Fruit fly (Drosophila melanogaster): Measurements from ENCODE around the gene Or10a.
A peak's percentile ranks its signal among the peaks of the same experiment; 100 is the strongest.

Gene Or10a

DNA sequence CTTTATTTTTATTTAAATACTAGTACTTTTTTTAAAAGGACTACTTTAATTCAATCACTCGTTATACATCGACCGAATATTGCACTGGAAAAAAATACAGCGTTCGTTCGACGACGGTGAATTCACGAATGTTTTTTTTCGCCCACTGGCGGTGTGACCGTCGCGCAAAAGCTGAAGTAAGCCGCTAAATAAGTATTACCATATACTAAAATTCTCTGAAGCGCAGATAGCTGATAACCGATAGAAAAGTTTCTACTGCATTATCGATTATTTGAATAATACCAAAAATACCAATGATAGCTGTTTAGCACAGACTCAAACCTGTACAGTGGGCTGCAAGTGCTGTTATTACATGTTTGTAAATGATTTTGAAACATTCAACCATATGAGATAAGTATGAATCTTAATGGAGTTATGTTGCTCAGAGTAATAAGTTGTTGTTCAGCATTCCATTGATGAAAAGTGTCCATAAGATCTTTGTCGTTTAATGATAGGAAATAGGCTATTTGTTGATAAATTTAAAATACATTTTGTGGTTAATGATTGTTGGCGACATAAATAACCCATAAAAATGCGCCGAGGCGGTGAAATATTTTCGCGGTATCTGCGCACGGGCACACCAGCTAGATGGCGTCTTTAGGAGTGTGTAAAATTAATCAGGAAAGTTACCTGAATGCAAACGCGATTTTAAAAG, 37.1 kb upstream of the Or10a start, which contains the start of the genes Evi5 and HP5 (continued):
- TF ChIP-seq Hmr (GFP tag; optimal IDR thresholded peaks at IDR 0.05) (peak; percentile 72), gce (GFP tag; IDR thresholded peaks at IDR 0.05) (no peak), CG2202 (tag; optimal IDR thresholded peaks at IDR 0.05) (no peak), onecut (GFP tag; IDR thresholded peaks at IDR 0.05) (peak; percentile 53), pita (GFP tag; optimal IDR thresholded peaks at IDR 0.05) (peak; percentile 39), CG32772 (GFP tag; IDR thresholded peaks at IDR 0.05) (peak; percentile 72), maf-S (GFP tag; optimal IDR thresholded peaks at IDR 0.05) (peak; percentile 32), sim (GFP tag; IDR thresholded peaks at IDR 0.05) (no peak), Chrac-16 (GFP tag; optimal IDR thresholded peaks at IDR 0.05) (peak; percentile 36), z (GFP tag; IDR thresholded peaks at IDR 0.05) (no peak), CG34224 (GFP tag; IDR thresholded peaks at IDR 0.05; ENCODE audit: partially characterized antibody) (peak; percentile 16; the same call in 1 of the 3 replicates), gro (GFP tag; optimal IDR thresholded peaks at IDR 0.05) (peak; percentile 67), kah (GFP tag; optimal IDR thresholded peaks at IDR 0.05) (no peak), CG9215 (GFP tag; IDR thresholded peaks at IDR 0.05) (peak; percentile 77), bowl (GFP tag; IDR thresholded peaks at IDR 0.05) (no peak), CG9876 (GFP tag; optimal IDR thresholded peaks at IDR 0.05) (no peak), CG7928 (GFP tag; optimal IDR thresholded peaks at IDR 0.05) (peak; percentile 21), unc-4 (GFP tag; IDR thresholded peaks at IDR 0.05; ENCODE audit: partially characterized antibody) (peak; percentile 35; the same call in 1 of the 2 replicates), CG12219 (GFP tag; optimal IDR thresholded peaks at IDR 0.05) (peak; percentile 3), CG30403 (GFP tag; optimal IDR thresholded peaks at IDR 0.05) (peak; percentile 71), CG12236 (GFP tag; optimal IDR thresholded peaks at IDR 0.05) (no peak), CG4282 (GFP tag; optimal IDR thresholded peaks at IDR 0.05) (peak; percentile 60), ab (GFP tag; optimal IDR thresholded peaks at IDR 0.05) (peak; percentile 24), chif (GFP tag; optimal IDR thresholded peaks at IDR 0.05) (peak in 1 of 2 experiments; percentile 49), CG3065 (GFP tag; optimal IDR thresholded peaks at IDR 0.05) (no peak), en (GFP tag; optimal IDR thresholded peaks at IDR 0.05) (no peak), ci (GFP tag; IDR thresholded peaks at IDR 0.05) (0 out of 3 replicates have a peak, but pooled peaks have one; percentile 40), CG12391 (tag; optimal IDR thresholded peaks at IDR 0.05) (peak; percentile 49), CG2120 (GFP tag; optimal IDR thresholded peaks at IDR 0.05) (peak; percentile 66), sens (GFP tag) (peak; percentile 87), CG14441 (GFP tag; IDR thresholded peaks at IDR 0.05) (peak; percentile 74; the same call in 1 of the 2 replicates), CG11504 (tag; optimal IDR thresholded peaks at IDR 0.05) (peak; percentile 63), Ssrp (tag; optimal IDR thresholded peaks at IDR 0.05) (peak; percentile 2), CoRest (tag; optimal IDR thresholded peaks at IDR 0.05) (peak; percentile 67), h (optimal IDR thresholded peaks at IDR 0.05) (no peak), dysf (GFP tag; IDR thresholded peaks at IDR 0.05) (peak; percentile 65; the same call in 2 of the 3 replicates), ssp (GFP tag; IDR thresholded peaks at IDR 0.05) (peak; percentile 12; the same call in 1 of the 2 replicates), CG10543 (GFP tag; optimal IDR thresholded peaks at IDR 0.05) (peak; percentile 29), CG1602 (GFP tag; optimal IDR thresholded peaks at IDR 0.05) (peak; percentile 58), CG5245 (GFP tag; optimal IDR thresholded peaks at IDR 0.05) (peak; percentile 29), Side (GFP tag; optimal IDR thresholded peaks at IDR 0.05) (peak; percentile 5), nerfin-1 (tag; optimal IDR thresholded peaks at IDR 0.05) (no peak), sug (tag; optimal IDR thresholded peaks at IDR 0.05) (peak; percentile 58), CG42726 (GFP tag; IDR thresholded peaks at IDR 0.05; ENCODE audit: partially characterized antibody) (0 out of 2 replicates have a peak, but pooled peaks have one; percentile 46), CG15514 (GFP tag; optimal IDR thresholded peaks at IDR 0.05) (peak; percentile 49), CG1024 (GFP tag; IDR thresholded peaks at IDR 0.05) (0 out of 2 replicates have a peak, but pooled peaks have one; percentile 20), ken (GFP tag; IDR thresholded peaks at IDR 0.05) (peak; percentile 71; the same call in 2 of the 3 replicates), CG4820 (GFP tag; optimal IDR thresholded peaks at IDR 0.05) (no peak), tin (GFP tag; optimal IDR thresholded peaks at IDR 0.05) (peak; percentile 32), p53 (GFP tag; optimal IDR thresholded peaks at IDR 0.05) (no peak)
